Worm (Caenorhabditis elegans) whole organism, young adult: ENCODE results near the gene C17G10.7.

ENCODE experiments used
- B0019.2 ChIP-seq: fragments of 200-800 bp; sonication (Bioruptor generic); conservative IDR thresholded peaks from 2 replicates; pipeline ENCODE4 v1.3.6; 2022; ENCODE audit warnings: missing genetic modification reagents, missing genetic modification characterization, missing compliant biosample characterization
- D2030.7 ChIP-seq: fragments of 200-800 bp; sonication (Bioruptor generic); IDR thresholded peaks from 2 replicates; pipeline ENCODE4 v1.3.6; 2022; ENCODE audit warnings: missing genetic modification reagents, missing genetic modification characterization, missing compliant biosample characterization
- F39B2.1 ChIP-seq: fragments of 200-800 bp; sonication (Bioruptor generic); IDR thresholded peaks from 2 replicates; pipeline ENCODE4 v1.3.6; 2022; ENCODE audit warnings: missing genetic modification reagents, missing genetic modification characterization, missing compliant biosample characterization
- F52B5.7 ChIP-seq: sonication (generic microtip); optimal IDR thresholded peaks from 2 replicates; lab custom pipeline; 2016; ENCODE audit warnings: mild to moderate bottlenecking, missing genetic modification characterization, missing compliant biosample characterization
- T26A5.8 ChIP-seq: sonication (generic microtip); optimal IDR thresholded peaks from 2 replicates; lab custom pipeline; 2016; ENCODE audit warnings: missing genetic modification characterization, missing compliant biosample characterization
- Y79H2A.3 ChIP-seq: fragments of 200-800 bp; sonication (Bioruptor generic); conservative IDR thresholded peaks from 2 replicates; pipeline ENCODE4 v1.3.6; 2022; ENCODE audit warnings: missing genetic modification reagents, missing genetic modification characterization, missing compliant biosample characterization
- aptf-2 ChIP-seq: fragments of 200-800 bp; sonication (Bioruptor generic); conservative IDR thresholded peaks from 2 replicates; pipeline ENCODE4 v1.3.6; 2022; ENCODE audit warnings: missing genetic modification reagents, missing genetic modification characterization, missing compliant biosample characterization
- atf-7 ChIP-seq: sonication (generic microtip); optimal IDR thresholded peaks from 2 replicates; lab custom pipeline; 2017; ENCODE audit warnings: mild to moderate bottlenecking, missing genetic modification characterization, missing compliant biosample characterization
- athp-1 ChIP-seq: sonication (generic microtip); optimal IDR thresholded peaks from 2 replicates; lab custom pipeline; 2017; ENCODE audit warnings: mild to moderate bottlenecking, missing genetic modification characterization, missing compliant biosample characterization
- attf-5 ChIP-seq: fragments of 200-800 bp; sonication (Bioruptor generic); optimal IDR thresholded peaks from 2 replicates; lab custom pipeline; 2018; ENCODE audit warnings: mild to moderate bottlenecking, missing genetic modification characterization, missing compliant biosample characterization
- bed-1 ChIP-seq: fragments of 200-800 bp; sonication (Bioruptor generic); IDR thresholded peaks from 2 replicates; pipeline ENCODE4 v1.3.6; 2022; ENCODE audit warnings: missing genetic modification reagents, missing genetic modification characterization, missing compliant biosample characterization
- ceh-100 ChIP-seq: fragments of 200-800 bp; sonication (Bioruptor generic); IDR thresholded peaks from 2 replicates; pipeline ENCODE4 v1.3.6; 2022; ENCODE audit warnings: missing genetic modification reagents, missing genetic modification characterization, missing compliant biosample characterization
- ceh-79 ChIP-seq: sonication (generic microtip); optimal IDR thresholded peaks from 2 replicates; lab custom pipeline; 2017; ENCODE audit warnings: mild to moderate bottlenecking, missing genetic modification characterization, missing compliant biosample characterization
- ceh-91 ChIP-seq: fragments of 200-800 bp; sonication (Bioruptor generic); IDR thresholded peaks from 2 replicates; pipeline ENCODE4 v1.3.6; 2022; ENCODE audit warnings: missing genetic modification reagents, missing genetic modification characterization, missing compliant biosample characterization
- chd-7 ChIP-seq: sonication (generic microtip); optimal IDR thresholded peaks from 2 replicates; lab custom pipeline; 2016; ENCODE audit warnings: mild to moderate bottlenecking, missing genetic modification characterization, moderate library complexity, missing compliant biosample characterization
- dpl-1 ChIP-seq: fragments of 150-350 bp; optimal IDR thresholded peaks from 2 replicates; lab custom pipeline; 2014; ENCODE audit warnings: missing biosample characterization, missing genetic modification reagents, missing genetic modification characterization
- egl-18 ChIP-seq: fragments of 200-800 bp; sonication (Bioruptor generic); IDR thresholded peaks from 2 replicates; pipeline ENCODE4 v1.3.6; 2022; ENCODE audit warnings: missing genetic modification reagents, missing genetic modification characterization, missing compliant biosample characterization
- egrh-3 ChIP-seq: fragments of 200-800 bp; sonication (Bioruptor generic); IDR thresholded peaks from 2 replicates; pipeline ENCODE4 v1.3.6; 2022; ENCODE audit warnings: missing genetic modification reagents, missing genetic modification characterization, missing compliant biosample characterization
- ekl-4 ChIP-seq: fragments of 200-800 bp; sonication (Bioruptor generic); IDR thresholded peaks from 2 replicates; pipeline ENCODE4 v1.3.6; 2022; ENCODE audit warnings: missing genetic modification reagents, missing genetic modification characterization, missing compliant biosample characterization
- hlh-26 ChIP-seq: fragments of 200-800 bp; sonication (Bioruptor generic); conservative IDR thresholded peaks from 2 replicates; pipeline ENCODE4 v1.3.6; 2022; ENCODE audit warnings: missing genetic modification reagents, missing genetic modification characterization, missing compliant biosample characterization
- hmg-1.2 ChIP-seq: fragments of 200-800 bp; sonication (Bioruptor generic); IDR thresholded peaks from 2 replicates; pipeline ENCODE4 v1.3.6; 2022; ENCODE audit warnings: missing genetic modification reagents, missing genetic modification characterization, missing compliant biosample characterization
- hmg-20 ChIP-seq: fragments of 200-800 bp; sonication (Bioruptor generic); IDR thresholded peaks from 2 replicates; pipeline ENCODE4 v1.3.6; 2022; ENCODE audit warnings: missing genetic modification reagents, missing genetic modification characterization, missing compliant biosample characterization
- let-526 ChIP-seq: fragments of 200-800 bp; sonication (Bioruptor generic); IDR thresholded peaks from 2 replicates; pipeline ENCODE4 v1.3.6; 2022; ENCODE audit warnings: missing genetic modification reagents, missing genetic modification characterization, missing compliant biosample characterization
- let-607 ChIP-seq, 2 experiments: fragments of 200-800 bp in 1 of 2; sonication (Bioruptor generic) in 1 of 2; sonication (generic microtip) in 1 of 2; optimal IDR thresholded peaks; 2 replicates each; lab custom pipeline; 2016 to 2018; ENCODE audit warnings: mild to moderate bottlenecking in 2 of 2, missing compliant biosample characterization in 2 of 2, missing genetic modification characterization in 2 of 2, moderate library complexity in 2 of 2, missing genotype in 1 of 2
- lin-35 ChIP-seq, 3 experiments: fragments of 150-350 bp in 2 of 3; sonication (generic microtip) in 1 of 3; optimal IDR thresholded peaks; 2 replicates each; lab custom pipeline; 2014 to 2018; ENCODE audit warnings: missing biosample characterization in 3 of 3, missing genetic modification characterization in 3 of 3, missing genetic modification reagents in 3 of 3
- lin-40 ChIP-seq: sonication (generic microtip); optimal IDR thresholded peaks from 2 replicates; lab custom pipeline; 2016; ENCODE audit warnings: missing genetic modification characterization, mild to moderate bottlenecking, missing compliant biosample characterization, missing genotype, missing genetic modification reagents
- lin-54 ChIP-seq: fragments of 200-800 bp; sonication (Bioruptor generic); optimal IDR thresholded peaks from 2 replicates; lab custom pipeline; 2018; ENCODE audit warnings: mild to moderate bottlenecking, missing genetic modification characterization, missing compliant biosample characterization
- madf-8 ChIP-seq: fragments of 200-800 bp; sonication (Bioruptor generic); conservative IDR thresholded peaks from 2 replicates; pipeline ENCODE4 v1.3.6; 2022; ENCODE audit warnings: missing genetic modification reagents, missing genetic modification characterization, missing compliant biosample characterization
- mcd-1 ChIP-seq: fragments of 200-800 bp; sonication (Bioruptor generic); IDR thresholded peaks from 2 replicates; pipeline ENCODE4 v1.3.6; 2022; ENCODE audit warnings: missing genetic modification reagents, missing genetic modification characterization, missing compliant biosample characterization
- nfya-2 ChIP-seq: fragments of 200-800 bp; sonication (Bioruptor generic); IDR thresholded peaks from 2 replicates; pipeline ENCODE4 v1.3.6; 2022; ENCODE audit warnings: missing genetic modification reagents, missing genetic modification characterization, missing compliant biosample characterization
- nhr-179 ChIP-seq: sonication (generic microtip); optimal IDR thresholded peaks from 2 replicates; lab custom pipeline; 2016; ENCODE audit warnings: mild to moderate bottlenecking, missing genetic modification characterization, missing compliant biosample characterization
- nhr-27 ChIP-seq: fragments of 200-800 bp; sonication (Bioruptor generic); optimal IDR thresholded peaks from 2 replicates; lab custom pipeline; 2018; ENCODE audit warnings: mild to moderate bottlenecking, missing genetic modification characterization, moderate library complexity, missing compliant biosample characterization
- nhr-80 ChIP-seq: sonication (generic microtip); optimal IDR thresholded peaks from 2 replicates; lab custom pipeline; 2016; ENCODE audit warnings: missing genetic modification characterization, missing compliant biosample characterization
- pbrm-1 ChIP-seq: fragments of 200-800 bp; sonication (Bioruptor generic); IDR thresholded peaks from 2 replicates; pipeline ENCODE4 v1.3.6; 2022; ENCODE audit warnings: missing genetic modification reagents, missing genetic modification characterization, missing compliant biosample characterization
- pha-4 ChIP-seq: fragments of 150-350 bp; sonication (generic microtip); optimal IDR thresholded peaks from 2 replicates; lab custom pipeline; 2014; ENCODE audit warnings: missing biosample characterization, missing genetic modification reagents, missing genetic modification characterization
- rec-8 ChIP-seq, 2 experiments: sonication (generic microtip); optimal IDR thresholded peaks; 2 replicates each; lab custom pipeline; 2016; ENCODE audit warnings: mild to moderate bottlenecking in 2 of 2, missing genetic modification characterization in 2 of 2, missing genetic modification reagents in 2 of 2, missing genotype in 2 of 2, missing biosample characterization in 1 of 2, missing compliant biosample characterization in 1 of 2, moderate library complexity in 1 of 2
- repo-1 ChIP-seq: sonication (generic microtip); optimal IDR thresholded peaks from 2 replicates; lab custom pipeline; 2017; ENCODE audit warnings: mild to moderate bottlenecking, missing genetic modification characterization, missing compliant biosample characterization
- sea-2 ChIP-seq: fragments of 200-800 bp; sonication (Bioruptor generic); IDR thresholded peaks from 2 replicates; pipeline ENCODE4 v1.3.6; 2022; ENCODE audit warnings: missing genetic modification characterization, missing compliant biosample characterization
- ztf-18 ChIP-seq: sonication (generic microtip); optimal IDR thresholded peaks from 2 replicates; lab custom pipeline; 2016; ENCODE audit warnings: missing genotype, mild to moderate bottlenecking, missing genetic modification characterization, missing compliant biosample characterization
- ztf-22 ChIP-seq: fragments of 200-800 bp; sonication (Bioruptor generic); optimal IDR thresholded peaks from 2 replicates; lab custom pipeline; 2018; ENCODE audit warnings: mild to moderate bottlenecking, missing genetic modification characterization, moderate library complexity, missing compliant biosample characterization

The C17G10.7 gene

DNA sequence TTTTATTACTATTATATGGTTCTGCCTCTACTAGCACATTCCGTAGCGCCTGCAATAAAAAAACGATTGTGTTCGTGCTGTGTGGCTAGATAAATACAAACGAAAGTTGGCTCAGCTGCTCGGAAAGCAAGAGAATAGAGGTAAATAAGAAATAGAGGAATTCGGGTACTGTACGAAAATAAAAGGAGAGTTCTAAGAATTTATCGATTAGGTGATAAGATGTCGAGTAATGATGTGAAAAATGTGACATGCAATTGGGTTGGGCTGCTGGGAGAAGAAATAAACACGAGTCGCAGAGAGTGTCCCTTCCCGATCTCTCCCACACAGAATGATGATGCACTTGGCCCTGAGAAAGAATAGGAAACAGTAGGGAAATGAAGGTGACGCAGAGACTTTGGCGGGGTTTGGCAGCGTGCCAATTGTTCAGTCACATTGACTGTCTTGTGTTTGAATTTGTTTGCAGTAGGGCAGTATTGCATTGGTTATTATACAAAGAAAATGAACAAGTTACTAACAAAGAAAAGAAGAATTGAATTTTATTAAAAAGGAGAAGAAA, 14.2 kb downstream of the C17G10.7 start, which contains the start of gene cdc-14 (continued):
- TF ChIP-seq atf-7 (tag; lab: Kevin White, UChicago) = no peak
- no peak for TF ChIP-seq let-607 (tag; optimal IDR thresholded peaks at IDR 0.05; lab: Kevin White, UChicago)
- TF ChIP-seq hmg-1.2 = peak; percentile 65
- TF ChIP-seq sea-2 (GFP tag; lab: Robert Waterston, UW) = no peak
- TF ChIP-seq dpl-1 (GFP tag; lab: Kevin White, UChicago) = no peak
- peak; percentile 24 for TF ChIP-seq lin-40
- no peak for TF ChIP-seq F39B2.1 (GFP tag; lab: Robert Waterston, UW)
- peak; percentile 61 for TF ChIP-seq nhr-80
- TF ChIP-seq let-526 (GFP tag; lab: Robert Waterston, UW) = no peak
- TF ChIP-seq athp-1 (tag; lab: Kevin White, UChicago) = no peak
- TF ChIP-seq nhr-27 = no peak
- TF ChIP-seq attf-5 (GFP tag; lab: Kevin White, UChicago) = peak; percentile 90
- TF ChIP-seq lin-35 (GFP tag; optimal IDR thresholded peaks at IDR 0.05; lab: Kevin White, UChicago) = no peak
- TF ChIP-seq chd-7 (tag; lab: Kevin White, UChicago) = peak; percentile 11
- no peak for TF ChIP-seq rec-8 (tag; optimal IDR thresholded peaks at IDR 0.05; lab: Kevin White, UChicago)
- TF ChIP-seq F52B5.7 = no peak
- no peak for TF ChIP-seq T26A5.8 (tag; lab: Kevin White, UChicago)
- TF ChIP-seq mcd-1 (GFP tag; lab: Robert Waterston, UW) = peak; percentile 74
- no peak for TF ChIP-seq ztf-22
- TF ChIP-seq Y79H2A.3 (GFP tag; lab: Robert Waterston, UW) = no peak
- no peak for TF ChIP-seq aptf-2 (GFP tag; lab: Robert Waterston, UW)
- TF ChIP-seq ceh-100 = peak; percentile 52; the same call in 1 of the 2 replicates

DNA sequence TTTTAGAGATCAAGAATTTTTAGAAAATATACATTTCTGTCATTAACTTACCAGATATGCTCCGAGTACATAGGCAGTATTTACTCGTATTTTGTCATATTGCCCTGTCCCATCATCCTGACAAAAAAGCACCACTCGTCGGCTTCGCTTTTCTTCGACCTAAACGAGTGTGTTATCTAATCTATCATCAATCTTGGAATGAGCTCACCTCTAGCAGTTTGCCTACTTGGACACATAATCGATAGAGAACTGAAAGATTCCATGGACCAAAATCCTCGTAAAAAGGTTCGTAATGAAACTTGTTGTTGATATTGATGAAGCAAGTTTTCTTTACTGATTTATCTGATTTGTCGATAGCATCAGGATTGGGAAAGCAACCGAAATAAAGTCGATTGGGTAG, 14.8 kb downstream of the C17G10.7 start:
- TF ChIP-seq madf-8 (no peak), bed-1 (GFP tag; lab: Robert Waterston, UW) (no peak), ceh-91 (GFP tag; lab: Robert Waterston, UW) (no peak), ztf-18 (tag; lab: Kevin White, UChicago) (no peak), pbrm-1 (GFP tag; lab: Robert Waterston, UW) (no peak), lin-54 (no peak), nhr-179 (tag; lab: Kevin White, UChicago) (no peak), egrh-3 (GFP tag; lab: Robert Waterston, UW) (no peak), hmg-20 (GFP tag; lab: Robert Waterston, UW) (no peak), pha-4 (tag; lab: Kevin White, UChicago) (no peak), repo-1 (tag; lab: Kevin White, UChicago) (no peak), ceh-79 (no peak), ekl-4 (no peak), D2030.7 (GFP tag; lab: Robert Waterston, UW) (no peak), egl-18 (GFP tag; lab: Robert Waterston, UW) (no peak), Y79H2A.3 (GFP tag; lab: Robert Waterston, UW) (no peak), nfya-2 (GFP tag; lab: Robert Waterston, UW) (no peak), hlh-26 (no peak), B0019.2 (GFP tag; lab: Robert Waterston, UW) (no peak)
